Worm (Caenorhabditis elegans) whole organism, mixed stage, embryonic: ENCODE data around the gene athp-3.

ENCODE experiments used
- bed-3 ChIP-seq: fragments of 200-800 bp; sonication (Bioruptor generic); optimal IDR thresholded peaks from 3 replicates; lab custom pipeline; 2018; ENCODE audit warnings: mild to moderate bottlenecking, missing genetic modification characterization, moderate library complexity, missing compliant biosample characterization
- ceh-39 ChIP-seq: fragments of 150-350 bp; optimal IDR thresholded peaks from 2 replicates; lab custom pipeline; 2014; ENCODE audit warnings: missing biosample characterization, missing genetic modification characterization
- ces-1 ChIP-seq: fragments of 150-350 bp; optimal IDR thresholded peaks from 2 replicates; lab custom pipeline; 2014; ENCODE audit warnings: missing biosample characterization, missing genetic modification reagents, missing genetic modification characterization
- cnd-1 ChIP-seq: fragments of 200-800 bp; sonication (Bioruptor generic); optimal IDR thresholded peaks from 2 replicates; lab custom pipeline; 2018; ENCODE audit warnings: mild to moderate bottlenecking, missing genetic modification characterization, missing compliant biosample characterization
- drap-1 ChIP-seq: fragments of 200-800 bp; sonication (Bioruptor generic); optimal IDR thresholded peaks from 3 replicates; lab custom pipeline; 2018; ENCODE audit warnings: mild to moderate bottlenecking, missing genetic modification characterization, missing compliant biosample characterization
- elt-1 ChIP-seq: sonication (generic microtip); optimal IDR thresholded peaks from 2 replicates; lab custom pipeline; 2017; ENCODE audit warnings: missing genetic modification characterization, mild to moderate bottlenecking, missing compliant biosample characterization, antibody characterized with exemption, moderate library complexity, borderline replicate concordance; ENCODE audit not compliant: insufficient read depth
- elt-3 ChIP-seq: fragments of 150-350 bp; optimal IDR thresholded peaks from 2 replicates; lab custom pipeline; 2014; ENCODE audit warnings: missing biosample characterization, missing genetic modification characterization
- flh-1 ChIP-seq: fragments of 200-800 bp; sonication (Bioruptor generic); optimal IDR thresholded peaks from 2 replicates; lab custom pipeline; 2018; ENCODE audit warnings: mild to moderate bottlenecking, missing genetic modification characterization, moderate library complexity, missing compliant biosample characterization
- ham-2 ChIP-seq: fragments of 200-800 bp; sonication (Bioruptor generic); optimal IDR thresholded peaks from 2 replicates; lab custom pipeline; 2018; ENCODE audit warnings: mild to moderate bottlenecking, missing genetic modification characterization, missing compliant biosample characterization
- hlh-1 ChIP-seq: fragments of 150-350 bp; optimal IDR thresholded peaks from 2 replicates; lab custom pipeline; 2014; ENCODE audit warnings: missing biosample characterization, missing genetic modification reagents, missing genetic modification characterization
- lin-13 ChIP-seq: fragments of 150-350 bp; optimal IDR thresholded peaks from 2 replicates; lab custom pipeline; 2014; ENCODE audit warnings: missing biosample characterization, missing genetic modification characterization
- lin-32 ChIP-seq: fragments of 200-800 bp; sonication (Bioruptor generic); optimal IDR thresholded peaks from 2 replicates; lab custom pipeline; 2018; ENCODE audit warnings: mild to moderate bottlenecking, missing genetic modification characterization, missing compliant biosample characterization
- mab-5 ChIP-seq: fragments of 150-350 bp; optimal IDR thresholded peaks from 2 replicates; lab custom pipeline; 2014; ENCODE audit warnings: missing biosample characterization, missing genetic modification characterization
- mep-1 ChIP-seq: fragments of 150-350 bp; optimal IDR thresholded peaks from 2 replicates; lab custom pipeline; 2017; ENCODE audit warnings: missing biosample characterization, missing genetic modification reagents, missing genetic modification characterization, inconsistent platforms
- mls-2 ChIP-seq: sonication (generic microtip); optimal IDR thresholded peaks from 2 replicates; lab custom pipeline; 2016; ENCODE audit warnings: mild to moderate bottlenecking, missing genetic modification characterization, moderate library complexity, missing compliant biosample characterization
- nhr-2 ChIP-seq: fragments of 150-350 bp; optimal IDR thresholded peaks from 2 replicates; lab custom pipeline; 2014; ENCODE audit warnings: missing biosample characterization, missing genetic modification characterization
- nhr-237 ChIP-seq: fragments of 150-350 bp; optimal IDR thresholded peaks from 2 replicates; lab custom pipeline; 2014; ENCODE audit warnings: missing biosample characterization, missing genetic modification characterization
- nhr-28 ChIP-seq: fragments of 150-350 bp; optimal IDR thresholded peaks from 2 replicates; lab custom pipeline; 2014; ENCODE audit warnings: missing biosample characterization, missing genetic modification characterization
- pha-4 ChIP-seq: fragments of 150-350 bp; optimal IDR thresholded peaks from 2 replicates; lab custom pipeline; 2018; ENCODE audit warnings: missing biosample characterization, missing genetic modification reagents, missing genetic modification characterization
- snpc-4 ChIP-seq: fragments of 150-350 bp; optimal IDR thresholded peaks from 2 replicates; lab custom pipeline; 2014; ENCODE audit warnings: missing biosample characterization, missing genetic modification characterization
- sptf-1 ChIP-seq: sonication (generic microtip); optimal IDR thresholded peaks from 2 replicates; lab custom pipeline; 2017; ENCODE audit warnings: mild to moderate bottlenecking, missing genetic modification characterization, moderate library complexity, missing compliant biosample characterization
- tbx-8 ChIP-seq: fragments of 200-800 bp; sonication (Bioruptor generic); optimal IDR thresholded peaks from 2 replicates; lab custom pipeline; 2018; ENCODE audit warnings: mild to moderate bottlenecking, missing genetic modification characterization, moderate library complexity, missing compliant biosample characterization
- unc-120 ChIP-seq: sonication (generic microtip); optimal IDR thresholded peaks from 2 replicates; lab custom pipeline; 2017; ENCODE audit warnings: missing genetic modification characterization, missing compliant biosample characterization; ENCODE audit not compliant: poor library complexity, severe bottlenecking
- unc-39 ChIP-seq: fragments of 150-350 bp; optimal IDR thresholded peaks from 2 replicates; lab custom pipeline; 2014; ENCODE audit warnings: missing biosample characterization, missing genetic modification characterization
- unc-62 ChIP-seq: fragments of 150-350 bp; optimal IDR thresholded peaks from 2 replicates; lab custom pipeline; 2014; ENCODE audit warnings: missing biosample characterization, missing genetic modification reagents, missing genetic modification characterization
- zip-8 ChIP-seq: fragments of 150-350 bp; optimal IDR thresholded peaks from 2 replicates; lab custom pipeline; 2014; ENCODE audit warnings: missing biosample characterization, missing genetic modification characterization

athp-3 gene

ce11 chrIV:17039545-17039944 lies 8.6 kb downstream of the athp-3 start, which contains the start of gene Y116A8C.19:
Y116A8C.19 (minus strand) TSS chrIV:17039645.
- TF ChIP-seq unc-39 (no peak), zip-8 (tag; lab: Kevin White, UChicago) (no peak), mls-2 (tag; lab: Kevin White, UChicago) (no peak), elt-1 (tag; lab: Kevin White, UChicago) (no peak), sptf-1 (tag; lab: Kevin White, UChicago) (no peak), mep-1 (tag; lab: Kevin White, UChicago) (no peak), lin-13 (tag; lab: Kevin White, UChicago) (no peak)

- TF ChIP-seq mls-2 (tag; lab: Kevin White, UChicago) = no peak
- TF ChIP-seq cnd-1 (tag; lab: Kevin White, UChicago) = no peak
- no peak for TF ChIP-seq nhr-237 (tag; lab: Kevin White, UChicago)
- no peak for TF ChIP-seq ceh-39 (tag; lab: Kevin White, UChicago)
- no peak for TF ChIP-seq snpc-4
- TF ChIP-seq unc-62 (GFP tag; lab: Kevin White, UChicago) = no peak
- no peak for TF ChIP-seq hlh-1
- TF ChIP-seq lin-32 (GFP tag; lab: Kevin White, UChicago) = no peak
- TF ChIP-seq elt-3 (tag; lab: Kevin White, UChicago) = no peak
- no peak for TF ChIP-seq sptf-1 (tag; lab: Kevin White, UChicago)
- TF ChIP-seq flh-1 = no peak
- no peak for TF ChIP-seq mep-1 (tag; lab: Kevin White, UChicago)
- TF ChIP-seq unc-39 = no peak
Measured at ce11 chrIV:17030494-17030893, 17.7 kb downstream of the athp-3 start, which contains the start of gene nhr-229. nhr-229 (minus strand) TSS chrIV:17030594.

- TF ChIP-seq lin-32 (GFP tag; lab: Kevin White, UChicago) (no peak), drap-1 (no peak), pha-4 (tag; lab: Kevin White, UChicago) (no peak), snpc-4 (no peak), mab-5 (no peak), unc-120 (tag; lab: Kevin White, UChicago) (no peak), unc-62 (GFP tag; lab: Kevin White, UChicago) (no peak), elt-3 (tag; lab: Kevin White, UChicago) (no peak), mep-1 (tag; lab: Kevin White, UChicago) (no peak), zip-8 (tag; lab: Kevin White, UChicago) (no peak)
Measured at ce11 chrIV:17026568-17026967, 21.6 kb downstream of the athp-3 start.

- TF ChIP-seq tbx-8 (GFP tag; lab: Kevin White, UChicago) = no peak
- TF ChIP-seq elt-3 (tag; lab: Kevin White, UChicago) = no peak
- TF ChIP-seq flh-1 = no peak
- TF ChIP-seq ham-2 (GFP tag; lab: Kevin White, UChicago) = no peak
- TF ChIP-seq elt-1 (tag; lab: Kevin White, UChicago) = no peak
- TF ChIP-seq unc-39 = no peak
- TF ChIP-seq ces-1 (GFP tag; lab: Kevin White, UChicago) = no peak
- no peak for TF ChIP-seq cnd-1 (tag; lab: Kevin White, UChicago)
Measured at ce11 chrIV:17025017-17025416, 23.1 kb downstream of the athp-3 start, which contains the start of gene dct-13. dct-13 (minus strand) TSS chrIV:17025117.

- no peak for TF ChIP-seq lin-32 (GFP tag; lab: Kevin White, UChicago)
- no peak for TF ChIP-seq mep-1 (tag; lab: Kevin White, UChicago)
- no peak for TF ChIP-seq flh-1
- no peak for TF ChIP-seq bed-3 (GFP tag; lab: Kevin White, UChicago)
- no peak for TF ChIP-seq mls-2 (tag; lab: Kevin White, UChicago)
- TF ChIP-seq hlh-1 = no peak
- no peak for TF ChIP-seq unc-120 (tag; lab: Kevin White, UChicago)
- TF ChIP-seq lin-13 (tag; lab: Kevin White, UChicago) = no peak
- no peak for TF ChIP-seq nhr-28 (tag; lab: Kevin White, UChicago)
- TF ChIP-seq nhr-2 = no peak
- TF ChIP-seq tbx-8 (GFP tag; lab: Kevin White, UChicago) = no peak
- no peak for TF ChIP-seq unc-39
Measured at ce11 chrIV:17021042-17021441, 27.1 kb downstream of the athp-3 start.

ce11 chrIV:17010274-17010673 lies 37.9 kb downstream of the athp-3 start:
- TF ChIP-seq ceh-39 (tag; lab: Kevin White, UChicago) = no peak
